Worm (Caenorhabditis elegans) whole organism, L1 larva: ENCODE results near the gene K07F5.6.

Experiments used
- ceh-90 ChIP-seq: sonication (generic microtip); optimal IDR thresholded peaks from 2 replicates; lab custom pipeline; 2016; ENCODE audit warnings: missing genetic modification characterization, missing compliant biosample characterization
- egl-27 ChIP-seq, 2 experiments: fragments of 150-350 bp in 1 of 2; sonication (generic microtip); optimal IDR thresholded peaks; 3 replicates each; lab custom pipeline; 2017 to 2018; ENCODE audit warnings: missing biosample characterization in 2 of 2, missing genetic modification characterization in 2 of 2, missing genetic modification reagents in 2 of 2
- lin-39 ChIP-seq: fragments of 150-350 bp; optimal IDR thresholded peaks from 2 replicates; lab custom pipeline; 2014; ENCODE audit warnings: missing biosample characterization, missing genetic modification reagents, missing genetic modification characterization
- pqm-1 ChIP-seq: sonication (generic microtip); optimal IDR thresholded peaks from 3 replicates; lab custom pipeline; 2017; ENCODE audit warnings: missing biosample characterization, missing genetic modification characterization
- skn-1 ChIP-seq: fragments of 150-350 bp; optimal IDR thresholded peaks from 2 replicates; lab custom pipeline; 2014; ENCODE audit warnings: missing biosample characterization, missing genetic modification characterization
- sox-4 ChIP-seq: sonication (generic microtip); optimal IDR thresholded peaks from 2 replicates; lab custom pipeline; 2016; ENCODE audit warnings: missing genetic modification characterization, missing compliant biosample characterization
- ztf-11 ChIP-seq, 2 experiments: sonication (generic microtip); optimal IDR thresholded peaks; 2 replicates each; lab custom pipeline; 2016 to 2017; ENCODE audit warnings: missing genetic modification characterization in 2 of 2, missing biosample characterization in 1 of 2, missing compliant biosample characterization in 1 of 2

DNA sequence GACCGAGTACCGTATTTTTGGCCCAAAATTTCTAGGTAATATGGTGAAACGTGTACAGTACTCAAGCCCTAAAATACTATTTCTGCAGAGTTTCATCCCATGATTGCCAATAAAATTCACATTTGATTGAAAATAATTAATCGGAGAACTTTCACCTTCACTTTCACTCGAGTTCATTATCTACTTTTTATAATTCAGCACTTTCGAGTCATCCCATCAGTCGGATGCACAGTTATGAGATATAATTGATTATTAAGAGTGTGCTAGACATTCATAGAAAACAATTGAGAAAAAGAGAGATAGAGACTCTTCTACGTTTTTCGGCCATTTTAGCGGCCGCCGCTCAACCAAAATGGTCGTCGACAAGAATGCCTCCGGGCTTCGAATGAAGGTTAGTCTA, 43.8 kb downstream of the K07F5.6 start, which contains the start of gene fat-3:
- TF ChIP-seq sox-4 (tag; lab: Kevin White, UChicago) (no peak), skn-1 (tag; lab: Kevin White, UChicago) (no peak), pqm-1 (tag; lab: Kevin White, UChicago) (no peak), lin-39 (no peak), ztf-11 (tag; optimal IDR thresholded peaks at IDR 0.05; lab: Kevin White, UChicago) (no peak), egl-27 (tag; optimal IDR thresholded peaks at IDR 0.05; lab: Kevin White, UChicago) (no peak), ceh-90 (tag; lab: Kevin White, UChicago) (no peak)
